Fruit fly (Drosophila melanogaster) whole organism, embryonic: ENCODE results near the gene Jhbp11.

Experiments used
- Ada2b ChIP-seq: fragments of 200-800 bp; sonication (Bioruptor generic); IDR thresholded peaks from 2 replicates; pipeline ENCODE4 v1.3.6; 2022; ENCODE audit warnings: missing biosample characterization, missing genetic modification characterization
- B-H2 ChIP-seq: fragments of 200-800 bp; sonication (Bioruptor generic); optimal IDR thresholded peaks from 2 replicates; lab custom pipeline; 2018; ENCODE audit warnings: missing biosample characterization, mild to moderate bottlenecking, missing genetic modification characterization
- CG1024 ChIP-seq: fragments of 200-800 bp; sonication (Bioruptor generic); IDR thresholded peaks from 2 replicates; pipeline ENCODE4 v1.3.6; 2022; ENCODE audit warnings: missing biosample characterization, missing genetic modification characterization
- CG13624 ChIP-seq: fragments of 200-800 bp; sonication (Bioruptor generic); optimal IDR thresholded peaks from 2 replicates; lab custom pipeline; 2016; ENCODE audit warnings: missing biosample characterization, missing genetic modification characterization
- CG14710 ChIP-seq: fragments of 200-800 bp; sonication (Bioruptor generic); optimal IDR thresholded peaks from 3 replicates; lab custom pipeline; 2019; ENCODE audit warnings: missing biosample characterization, mild to moderate bottlenecking, missing genetic modification characterization, moderate library complexity
- CG2116 ChIP-seq: fragments of 200-800 bp; sonication (Bioruptor generic); optimal IDR thresholded peaks from 3 replicates; lab custom pipeline; 2018; ENCODE audit warnings: missing biosample characterization, mild to moderate bottlenecking, missing genetic modification characterization
- CG2199 ChIP-seq: fragments of 200-800 bp; sonication (Bioruptor generic); IDR thresholded peaks from 3 replicates; pipeline ENCODE4 v1.3.6; 2022; ENCODE audit warnings: missing biosample characterization, missing genetic modification characterization
- CG32532 ChIP-seq: fragments of 200-800 bp; sonication (Bioruptor generic); IDR thresholded peaks from 2 replicates; pipeline ENCODE4 v1.3.6; 2022; ENCODE audit warnings: missing biosample characterization, missing genetic modification characterization
- CG34376 ChIP-seq: fragments of 200-800 bp; sonication (Bioruptor generic); optimal IDR thresholded peaks from 2 replicates; lab custom pipeline; 2018; ENCODE audit warnings: missing biosample characterization, mild to moderate bottlenecking, missing genetic modification characterization
- CG43689 ChIP-seq: fragments of 200-800 bp; sonication (Bioruptor generic); IDR thresholded peaks from 2 replicates; pipeline ENCODE4 v1.3.6; 2022; ENCODE audit warnings: missing biosample characterization, missing genetic modification characterization
- CG4730 ChIP-seq: fragments of 200-800 bp; sonication (Bioruptor generic); IDR thresholded peaks from 2 replicates; pipeline ENCODE4 v1.3.6; 2022; ENCODE audit warnings: missing biosample characterization, missing genetic modification characterization
- CG6254 ChIP-seq: fragments of 200-800 bp; sonication (Bioruptor generic); optimal IDR thresholded peaks from 3 replicates; lab custom pipeline; 2017; ENCODE audit warnings: mild to moderate bottlenecking, missing biosample characterization, missing genetic modification reagents, missing genetic modification characterization
- CG6683 ChIP-seq: fragments of 200-800 bp; sonication (Bioruptor generic); optimal IDR thresholded peaks from 2 replicates; lab custom pipeline; 2017; ENCODE audit warnings: missing biosample characterization, mild to moderate bottlenecking, missing genetic modification characterization, missing genetic modification reagents
- CG6791 ChIP-seq: fragments of 200-800 bp; sonication (Bioruptor generic); IDR thresholded peaks from 3 replicates; pipeline ENCODE4 v1.3.6; 2022; ENCODE audit warnings: missing biosample characterization, missing genetic modification characterization; ENCODE audit not compliant: partially characterized antibody
- CG7556 ChIP-seq: fragments of 200-800 bp; sonication (Bioruptor generic); optimal IDR thresholded peaks from 2 replicates; lab custom pipeline; 2017; ENCODE audit warnings: missing biosample characterization, mild to moderate bottlenecking, missing genetic modification characterization
- CG7786 ChIP-seq: fragments of 200-800 bp; sonication (Bioruptor generic); optimal IDR thresholded peaks from 2 replicates; lab custom pipeline; 2016; ENCODE audit warnings: missing biosample characterization, missing genetic modification characterization
- CG9727 ChIP-seq: fragments of 200-800 bp; sonication (Bioruptor generic); optimal IDR thresholded peaks from 3 replicates; lab custom pipeline; 2017; ENCODE audit warnings: missing biosample characterization, mild to moderate bottlenecking, missing genetic modification characterization
- CoRest ChIP-seq: fragments of 200-800 bp; sonication (Bioruptor generic); optimal IDR thresholded peaks from 3 replicates; lab custom pipeline; 2018; ENCODE audit warnings: missing biosample characterization, mild to moderate bottlenecking, missing genetic modification characterization, moderate library complexity
- Deaf1 ChIP-seq: fragments of 200-800 bp; optimal IDR thresholded peaks from 3 replicates; lab custom pipeline; 2019; ENCODE audit warnings: missing biosample characterization, mild to moderate bottlenecking, missing genetic modification characterization, moderate library complexity
- Doc2 ChIP-seq: fragments of 200-800 bp; sonication (Bioruptor generic); IDR thresholded peaks from 2 replicates; pipeline ENCODE4 v1.3.6; 2022; ENCODE audit warnings: missing biosample characterization, missing genetic modification characterization
- Dp ChIP-seq: fragments of 200-800 bp; sonication (Bioruptor generic); optimal IDR thresholded peaks from 2 replicates; lab custom pipeline; 2018; ENCODE audit warnings: missing biosample characterization, mild to moderate bottlenecking, missing genetic modification characterization, moderate library complexity
- Eip74EF ChIP-seq, 2 experiments: fragments of 200-800 bp in 1 of 2; fragments of >200 bp in 1 of 2; sonication (Bioruptor generic) in 1 of 2; optimal IDR thresholded peaks; 2 replicates each; lab custom pipeline; 2017 to 2019; ENCODE audit warnings: missing biosample characterization in 2 of 2, missing genetic modification characterization in 2 of 2, mild to moderate bottlenecking in 1 of 2, moderate library complexity in 1 of 2
- Hey ChIP-seq: fragments of 200-800 bp; sonication (Bioruptor generic); optimal IDR thresholded peaks from 3 replicates; lab custom pipeline; 2018; ENCODE audit warnings: missing biosample characterization, mild to moderate bottlenecking, missing genetic modification characterization
- HmgZ ChIP-seq: fragments of 200-800 bp; sonication (Bioruptor generic); optimal IDR thresholded peaks from 2 replicates; lab custom pipeline; 2018; ENCODE audit warnings: missing biosample characterization, mild to moderate bottlenecking, missing genetic modification characterization
- Kr ChIP-seq: fragments of 200-800 bp; sonication (Bioruptor generic); optimal IDR thresholded peaks from 2 replicates; lab custom pipeline; 2017; ENCODE audit warnings: missing biosample characterization, mild to moderate bottlenecking, missing genetic modification characterization
- Mes4 ChIP-seq: fragments of 200-800 bp; sonication (Bioruptor generic); optimal IDR thresholded peaks from 2 replicates; lab custom pipeline; 2016; ENCODE audit warnings: missing biosample characterization, missing genetic modification characterization
- PHDP ChIP-seq: fragments of 200-800 bp; sonication (Bioruptor generic); optimal IDR thresholded peaks from 3 replicates; lab custom pipeline; 2018; ENCODE audit warnings: missing biosample characterization, mild to moderate bottlenecking, missing genetic modification characterization, moderate library complexity
- Pdp1 ChIP-seq, 2 experiments: fragments of 200-800 bp; sonication (Bioruptor generic); optimal IDR thresholded peaks; 3 replicates each; lab custom pipeline; 2016; ENCODE audit warnings: missing biosample characterization in 2 of 2, missing genetic modification characterization in 2 of 2, mild to moderate bottlenecking in 1 of 2, moderate library complexity in 1 of 2
- Ravus ChIP-seq: fragments of 200-800 bp; sonication (Bioruptor generic); IDR thresholded peaks from 2 replicates; pipeline ENCODE4 v1.3.6; 2022; ENCODE audit warnings: missing biosample characterization, missing genetic modification characterization
- Sox100B ChIP-seq: fragments of 200-800 bp; sonication (Bioruptor generic); optimal IDR thresholded peaks from 3 replicates; lab custom pipeline; 2018; ENCODE audit warnings: missing biosample characterization, mild to moderate bottlenecking, missing genetic modification characterization
- Tbp ChIP-seq: fragments of >200 bp; optimal IDR thresholded peaks from 2 replicates; lab custom pipeline; 2018; ENCODE audit warnings: missing biosample characterization, missing genetic modification characterization
- bab2 ChIP-seq: fragments of 200-800 bp; sonication (Bioruptor generic); optimal IDR thresholded peaks from 2 replicates; lab custom pipeline; 2016; ENCODE audit warnings: missing biosample characterization, missing genetic modification characterization
- bcd ChIP-seq: fragments of 200-800 bp; sonication (Bioruptor generic); optimal IDR thresholded peaks from 2 replicates; lab custom pipeline; 2017; ENCODE audit warnings: missing biosample characterization, mild to moderate bottlenecking, missing genetic modification characterization
- cad ChIP-seq: fragments of >200 bp; optimal IDR thresholded peaks from 2 replicates; lab custom pipeline; 2017; ENCODE audit warnings: missing biosample characterization, missing genetic modification characterization
- chinmo ChIP-seq: fragments of 200-800 bp; sonication (Bioruptor generic); IDR thresholded peaks from 4 replicates; pipeline ENCODE4 v1.3.6; 2022; ENCODE audit warnings: missing biosample characterization, missing genetic modification characterization; ENCODE audit not compliant: partially characterized antibody
- disco-r ChIP-seq: fragments of 200-800 bp; sonication (Bioruptor generic); optimal IDR thresholded peaks from 2 replicates; lab custom pipeline; 2016; ENCODE audit warnings: missing biosample characterization, missing genetic modification characterization
- dm ChIP-seq: fragments of 200-800 bp; sonication (Bioruptor generic); optimal IDR thresholded peaks from 3 replicates; lab custom pipeline; 2016; ENCODE audit warnings: missing biosample characterization, missing genetic modification characterization
- ewg ChIP-seq: fragments of 200-800 bp; sonication (Bioruptor generic); optimal IDR thresholded peaks from 3 replicates; lab custom pipeline; 2017; ENCODE audit warnings: mild to moderate bottlenecking, missing biosample characterization, missing genetic modification reagents, missing genetic modification characterization
- fd3F ChIP-seq: fragments of 200-800 bp; sonication (Bioruptor generic); optimal IDR thresholded peaks from 2 replicates; lab custom pipeline; 2018; ENCODE audit warnings: missing biosample characterization, mild to moderate bottlenecking, missing genetic modification characterization, moderate library complexity
- ftz-f1 ChIP-seq: fragments of 200-800 bp; sonication (Bioruptor generic); optimal IDR thresholded peaks from 2 replicates; lab custom pipeline; 2016; ENCODE audit warnings: missing biosample characterization, missing genetic modification characterization
- gcm ChIP-seq: fragments of 200-800 bp; sonication (Bioruptor generic); optimal IDR thresholded peaks from 2 replicates; lab custom pipeline; 2019; ENCODE audit warnings: missing biosample characterization, mild to moderate bottlenecking, missing genetic modification characterization, moderate library complexity
- gem ChIP-seq: fragments of 200-800 bp; sonication (Bioruptor generic); optimal IDR thresholded peaks from 2 replicates; lab custom pipeline; 2019; ENCODE audit warnings: missing biosample characterization, mild to moderate bottlenecking, missing genetic modification characterization, moderate library complexity
- hth ChIP-seq: fragments of >200 bp; optimal IDR thresholded peaks from 2 replicates; lab custom pipeline; 2017; ENCODE audit warnings: inconsistent platforms
- jumu ChIP-seq: fragments of 200-800 bp; sonication (Bioruptor generic); optimal IDR thresholded peaks from 3 replicates; lab custom pipeline; 2016; ENCODE audit warnings: missing biosample characterization, missing genetic modification characterization
- knrl ChIP-seq: fragments of 200-800 bp; sonication (Bioruptor generic); IDR thresholded peaks from 3 replicates; pipeline ENCODE4 v1.3.6; 2022; ENCODE audit warnings: missing biosample characterization, missing genetic modification characterization; ENCODE audit not compliant: partially characterized antibody
- lmd ChIP-seq: fragments of 200-800 bp; sonication (Bioruptor generic); IDR thresholded peaks from 2 replicates; pipeline ENCODE4 v1.3.6; 2022; ENCODE audit warnings: missing biosample characterization, missing genetic modification characterization
- ranshi ChIP-seq: fragments of 200-800 bp; sonication (Bioruptor generic); IDR thresholded peaks from 2 replicates; pipeline ENCODE4 v1.3.6; 2022; ENCODE audit warnings: missing biosample characterization, missing genetic modification characterization
- stwl ChIP-seq: fragments of 200-800 bp; sonication (Bioruptor generic); optimal IDR thresholded peaks from 3 replicates; lab custom pipeline; 2018; ENCODE audit warnings: missing biosample characterization, mild to moderate bottlenecking, missing genetic modification characterization, moderate library complexity
- sug ChIP-seq: fragments of 200-800 bp; optimal IDR thresholded peaks from 2 replicates; lab custom pipeline; 2019; ENCODE audit warnings: missing biosample characterization, mild to moderate bottlenecking, missing genetic modification characterization, moderate library complexity
- tup ChIP-seq: fragments of 200-800 bp; sonication (Bioruptor generic); optimal IDR thresholded peaks from 2 replicates; lab custom pipeline; 2016; ENCODE audit warnings: missing biosample characterization, mild to moderate bottlenecking, missing genetic modification characterization, moderate library complexity
- unpg ChIP-seq: fragments of 200-800 bp; sonication (Bioruptor generic); optimal IDR thresholded peaks from 3 replicates; lab custom pipeline; 2018; ENCODE audit warnings: missing biosample characterization, mild to moderate bottlenecking, missing genetic modification characterization, moderate library complexity

Jhbp11 gene

dm6 chr3R:27131408-27131807 is 30.4 kb downstream of the Jhbp11 start (continued):
- TF ChIP-seq PHDP (tag; lab: Kevin White, UChicago), result peak; percentile 57
- TF ChIP-seq Hey (tag; lab: Kevin White, UChicago), result peak; percentile 25
- peak; percentile 54 for TF ChIP-seq HmgZ (tag; lab: Kevin White, UChicago)
- no peak for TF ChIP-seq Deaf1 (tag; lab: Kevin White, UChicago)
- TF ChIP-seq tup (GFP tag; lab: Kevin White, UChicago), result peak; percentile 4
- TF ChIP-seq gem (tag; lab: Kevin White, UChicago), result peak; percentile 30
- no peak for TF ChIP-seq gcm (GFP tag; lab: Kevin White, UChicago)
- TF ChIP-seq Mes4 (GFP tag; lab: Kevin White, UChicago), result no peak
- TF ChIP-seq bab2 (GFP tag; lab: Kevin White, UChicago), result peak; percentile 28
- TF ChIP-seq unpg (GFP tag; lab: Kevin White, UChicago), result peak; percentile 35
- TF ChIP-seq Ravus (GFP tag; lab: Robert Waterston, UW), result no peak
- TF ChIP-seq CG2116, result no peak
- no peak for TF ChIP-seq dm (GFP tag; lab: Kevin White, UChicago)
- peak in 1 of 2 experiments; percentile 16 for TF ChIP-seq Pdp1 (GFP tag; optimal IDR thresholded peaks at IDR 0.05; lab: Kevin White, UChicago)
- TF ChIP-seq Doc2 (GFP tag; lab: Robert Waterston, UW), result no peak
- peak; percentile 39 for TF ChIP-seq CG7786 (GFP tag; lab: Kevin White, UChicago)
- TF ChIP-seq ranshi (GFP tag; lab: Robert Waterston, UW), result peak; percentile 9; the same call in 1 of the 2 replicates
- no peak for TF ChIP-seq CG1024 (GFP tag; lab: Robert Waterston, UW)
- TF ChIP-seq CG7556 (GFP tag; lab: Kevin White, UChicago), result peak; percentile 34
- TF ChIP-seq CG43689 (GFP tag; lab: Robert Waterston, UW), result no peak
- peak; percentile 1 for TF ChIP-seq CoRest (tag; lab: Kevin White, UChicago)
- TF ChIP-seq hth (lab: Kevin White, UChicago), result no peak
- TF ChIP-seq stwl (tag; lab: Kevin White, UChicago), result no peak
- TF ChIP-seq CG6791 (GFP tag; lab: Robert Waterston, UW), result no peak
- no peak for TF ChIP-seq Dp (GFP tag; lab: Kevin White, UChicago)
- no peak for TF ChIP-seq CG2199 (GFP tag; lab: Robert Waterston, UW)
- TF ChIP-seq CG32532 (GFP tag; lab: Robert Waterston, UW), result peak; percentile 43; the same call in 1 of the 2 replicates
- no peak for TF ChIP-seq Sox100B (GFP tag; lab: Kevin White, UChicago)
- TF ChIP-seq CG14710 (tag; lab: Kevin White, UChicago), result no peak
- no peak for TF ChIP-seq CG4730 (GFP tag; lab: Robert Waterston, UW)
- TF ChIP-seq lmd, result peak; percentile 28; the same call in 1 of the 2 replicates
- TF ChIP-seq chinmo (GFP tag; lab: Robert Waterston, UW), result 0 out of 4 replicates have a peak, but pooled peaks have one; percentile 35
- no peak for TF ChIP-seq ewg (GFP tag; lab: Kevin White, UChicago)
- TF ChIP-seq disco-r (GFP tag; lab: Kevin White, UChicago), result no peak
- peak; percentile 49 for TF ChIP-seq CG6683 (GFP tag; lab: Kevin White, UChicago)
- no peak for TF ChIP-seq cad (GFP tag; lab: Kevin White, UChicago)
- no peak for TF ChIP-seq jumu (GFP tag; lab: Kevin White, UChicago)
- TF ChIP-seq CG13624 (GFP tag; lab: Kevin White, UChicago), result peak; percentile 32
- TF ChIP-seq CG34376 (GFP tag; lab: Kevin White, UChicago), result peak; percentile 63
- no peak for TF ChIP-seq knrl (GFP tag; lab: Robert Waterston, UW)
- TF ChIP-seq fd3F (GFP tag; lab: Kevin White, UChicago), result peak; percentile 61
- peak; percentile 35 for TF ChIP-seq bcd (GFP tag; lab: Kevin White, UChicago)
- no peak for TF ChIP-seq CG6254 (GFP tag; lab: Kevin White, UChicago)
- TF ChIP-seq Tbp (GFP tag; lab: Kevin White, UChicago), result no peak
- peak; percentile 71 for TF ChIP-seq B-H2
- no peak for TF ChIP-seq ftz-f1 (GFP tag; lab: Kevin White, UChicago)
- peak; percentile 0 for TF ChIP-seq sug (tag; lab: Kevin White, UChicago)
- TF ChIP-seq Eip74EF (GFP tag; optimal IDR thresholded peaks at IDR 0.05; lab: Kevin White, UChicago), result no peak
- peak; percentile 30 for TF ChIP-seq CG9727 (GFP tag; lab: Kevin White, UChicago)
- no peak for TF ChIP-seq Kr (GFP tag; lab: Kevin White, UChicago)
- TF ChIP-seq Ada2b, result no peak
